Fruit fly (Drosophila melanogaster) whole organism, embryonic: ENCODE data around the gene CCDC53.
A peak's percentile ranks its signal among the peaks of the same experiment; 100 is the strongest.

Experiments
- CG10366 ChIP-seq: fragments of 200-800 bp; sonication (Bioruptor generic); IDR thresholded peaks from 2 replicates; pipeline ENCODE4 v1.3.6; 2022; ENCODE audit warnings: missing biosample characterization, missing genetic modification characterization
- CG10959 ChIP-seq: fragments of 200-800 bp; sonication (Bioruptor generic); IDR thresholded peaks from 2 replicates; pipeline ENCODE4 v1.3.6; 2022; ENCODE audit warnings: missing biosample characterization, missing genetic modification characterization
- CG12104 ChIP-seq: fragments of 200-800 bp; sonication (Bioruptor generic); optimal IDR thresholded peaks from 3 replicates; lab custom pipeline; 2016; ENCODE audit warnings: missing biosample characterization, missing genetic modification characterization
- CG12299 ChIP-seq: fragments of 200-800 bp; sonication (Bioruptor generic); optimal IDR thresholded peaks from 2 replicates; lab custom pipeline; 2018; ENCODE audit warnings: missing biosample characterization, mild to moderate bottlenecking, missing genetic modification characterization
- CG13123 ChIP-seq: fragments of 200-800 bp; sonication (Bioruptor generic); optimal IDR thresholded peaks from 2 replicates; lab custom pipeline; 2016; ENCODE audit warnings: missing biosample characterization, missing genetic modification characterization
- CG13775 ChIP-seq: fragments of 200-800 bp; sonication (Bioruptor generic); optimal IDR thresholded peaks from 3 replicates; lab custom pipeline; 2017; ENCODE audit warnings: missing biosample characterization, mild to moderate bottlenecking, missing genetic modification characterization
- CG15696 ChIP-seq: fragments of 200-800 bp; sonication (Bioruptor generic); optimal IDR thresholded peaks from 2 replicates; lab custom pipeline; 2019; ENCODE audit warnings: missing biosample characterization, mild to moderate bottlenecking, missing genetic modification characterization, moderate library complexity
- CG16815 ChIP-seq: fragments of 200-800 bp; sonication (Bioruptor generic); optimal IDR thresholded peaks from 3 replicates; lab custom pipeline; 2017; ENCODE audit warnings: missing biosample characterization, mild to moderate bottlenecking, missing genetic modification characterization
- CG17385 ChIP-seq: fragments of 200-800 bp; sonication (Bioruptor generic); optimal IDR thresholded peaks from 3 replicates; lab custom pipeline; 2018; ENCODE audit warnings: missing biosample characterization, mild to moderate bottlenecking, missing genetic modification characterization
- CG18619 ChIP-seq: fragments of 200-800 bp; sonication (Bioruptor generic); optimal IDR thresholded peaks from 3 replicates; lab custom pipeline; 2017; ENCODE audit warnings: missing biosample characterization, mild to moderate bottlenecking, missing genetic modification characterization
- CG2678 ChIP-seq: fragments of 200-800 bp; sonication (Bioruptor generic); optimal IDR thresholded peaks from 3 replicates; lab custom pipeline; 2019; ENCODE audit warnings: missing biosample characterization, mild to moderate bottlenecking, missing genetic modification characterization, moderate library complexity
- CG31224 ChIP-seq: fragments of 200-800 bp; sonication (Bioruptor generic); IDR thresholded peaks from 2 replicates; pipeline ENCODE4 v1.3.6; 2022; ENCODE audit warnings: missing biosample characterization, missing genetic modification characterization
- CG43689 ChIP-seq: fragments of 200-800 bp; sonication (Bioruptor generic); IDR thresholded peaks from 2 replicates; pipeline ENCODE4 v1.3.6; 2022; ENCODE audit warnings: missing biosample characterization, missing genetic modification characterization
- CG4424 ChIP-seq: fragments of 200-800 bp; sonication (Bioruptor generic); optimal IDR thresholded peaks from 3 replicates; lab custom pipeline; 2016; ENCODE audit warnings: missing biosample characterization, missing genetic modification characterization
- CG4730 ChIP-seq: fragments of 200-800 bp; sonication (Bioruptor generic); IDR thresholded peaks from 2 replicates; pipeline ENCODE4 v1.3.6; 2022; ENCODE audit warnings: missing biosample characterization, missing genetic modification characterization
- CG7786 ChIP-seq: fragments of 200-800 bp; sonication (Bioruptor generic); optimal IDR thresholded peaks from 2 replicates; lab custom pipeline; 2016; ENCODE audit warnings: missing biosample characterization, missing genetic modification characterization
- CG8478 ChIP-seq: fragments of >200 bp; optimal IDR thresholded peaks from 2 replicates; lab custom pipeline; 2018
- CG8765 ChIP-seq: fragments of 200-800 bp; sonication (Bioruptor generic); IDR thresholded peaks from 2 replicates; pipeline ENCODE4 v1.3.6; 2022; ENCODE audit warnings: missing biosample characterization, missing genetic modification characterization
- CG9797 ChIP-seq: fragments of 200-800 bp; sonication (Bioruptor generic); optimal IDR thresholded peaks from 3 replicates; lab custom pipeline; 2018; ENCODE audit warnings: missing biosample characterization, mild to moderate bottlenecking, missing genetic modification characterization
- CTCF ChIP-seq: fragments of 200-800 bp; sonication (Bioruptor generic); optimal IDR thresholded peaks from 2 replicates; lab custom pipeline; 2017; ENCODE audit warnings: missing biosample characterization, mild to moderate bottlenecking, missing genetic modification characterization, moderate library complexity
- CoRest ChIP-seq: fragments of 200-800 bp; sonication (Bioruptor generic); optimal IDR thresholded peaks from 3 replicates; lab custom pipeline; 2018; ENCODE audit warnings: missing biosample characterization, mild to moderate bottlenecking, missing genetic modification characterization, moderate library complexity
- Dll ChIP-seq: fragments of 200-800 bp; sonication (Bioruptor generic); IDR thresholded peaks from 4 replicates; pipeline ENCODE4 v1.3.6; 2022; ENCODE audit warnings: missing biosample characterization, missing genetic modification characterization; ENCODE audit not compliant: partially characterized antibody
- Drgx ChIP-seq: fragments of 200-800 bp; sonication (Bioruptor generic); IDR thresholded peaks from 2 replicates; pipeline ENCODE4 v1.3.6; 2022; ENCODE audit warnings: missing biosample characterization, missing genetic modification characterization
- Gsc ChIP-seq: fragments of 200-800 bp; sonication (Bioruptor generic); IDR thresholded peaks from 2 replicates; pipeline ENCODE4 v1.3.6; 2022; ENCODE audit warnings: missing biosample characterization, missing genetic modification characterization
- Gug ChIP-seq: fragments of 200-800 bp; sonication (Bioruptor generic); IDR thresholded peaks from 4 replicates; pipeline ENCODE4 v1.3.6; 2022; ENCODE audit warnings: missing biosample characterization, missing genetic modification characterization
- HLHmδ ChIP-seq: fragments of 200-800 bp; sonication (Bioruptor generic); optimal IDR thresholded peaks from 2 replicates; lab custom pipeline; 2018; ENCODE audit warnings: missing biosample characterization, mild to moderate bottlenecking, missing genetic modification characterization, moderate library complexity
- Hey ChIP-seq: fragments of 200-800 bp; sonication (Bioruptor generic); optimal IDR thresholded peaks from 3 replicates; lab custom pipeline; 2018; ENCODE audit warnings: missing biosample characterization, mild to moderate bottlenecking, missing genetic modification characterization
- MESR4 ChIP-seq: fragments of 200-800 bp; sonication (Bioruptor generic); optimal IDR thresholded peaks from 2 replicates; lab custom pipeline; 2018; ENCODE audit warnings: missing biosample characterization, mild to moderate bottlenecking, missing genetic modification characterization, moderate library complexity
- NC2α ChIP-seq: fragments of 200-800 bp; sonication (Bioruptor generic); optimal IDR thresholded peaks from 2 replicates; lab custom pipeline; 2016; ENCODE audit warnings: missing biosample characterization, missing genetic modification characterization
- NC2β ChIP-seq: fragments of 200-800 bp; sonication (Bioruptor generic); optimal IDR thresholded peaks from 2 replicates; lab custom pipeline; 2016; ENCODE audit warnings: missing biosample characterization, missing genetic modification characterization
- Neu2 ChIP-seq: fragments of 200-800 bp; sonication (Bioruptor generic); optimal IDR thresholded peaks from 3 replicates; lab custom pipeline; 2016; ENCODE audit warnings: missing biosample characterization, missing genetic modification characterization, borderline replicate concordance
- Rfx ChIP-seq: fragments of 200-800 bp; sonication (Bioruptor generic); IDR thresholded peaks from 2 replicates; pipeline ENCODE4 v1.3.6; 2022; ENCODE audit warnings: missing biosample characterization, missing genetic modification characterization
- Rx ChIP-seq: fragments of 200-800 bp; sonication (Bioruptor generic); IDR thresholded peaks from 2 replicates; pipeline ENCODE4 v1.3.6; 2022; ENCODE audit warnings: missing biosample characterization, missing genetic modification characterization
- Side ChIP-seq: fragments of 200-800 bp; sonication (Bioruptor generic); optimal IDR thresholded peaks from 2 replicates; lab custom pipeline; 2016; ENCODE audit warnings: missing biosample characterization, missing genetic modification characterization
- Sox102F ChIP-seq: fragments of 200-800 bp; sonication (Bioruptor generic); optimal IDR thresholded peaks from 2 replicates; lab custom pipeline; 2018; ENCODE audit warnings: missing biosample characterization, mild to moderate bottlenecking, missing genetic modification characterization, moderate library complexity
- Vsx1 ChIP-seq: fragments of 200-800 bp; sonication (Bioruptor generic); optimal IDR thresholded peaks from 2 replicates; lab custom pipeline; 2017; ENCODE audit warnings: missing biosample characterization, mild to moderate bottlenecking, missing genetic modification characterization, missing genetic modification reagents
- Xrp1 ChIP-seq: fragments of 200-800 bp; sonication (Bioruptor generic); IDR thresholded peaks from 2 replicates; pipeline ENCODE4 v1.3.6; 2022; ENCODE audit warnings: missing biosample characterization, missing genetic modification characterization
- cato ChIP-seq: fragments of 200-800 bp; sonication (Bioruptor generic); optimal IDR thresholded peaks from 2 replicates; lab custom pipeline; 2016; ENCODE audit warnings: missing biosample characterization, missing genetic modification characterization, borderline replicate concordance
- crc ChIP-seq: fragments of 200-800 bp; sonication (Bioruptor generic); optimal IDR thresholded peaks from 2 replicates; lab custom pipeline; 2016; ENCODE audit warnings: missing biosample characterization, missing genetic modification characterization
- dm ChIP-seq: fragments of 200-800 bp; sonication (Bioruptor generic); optimal IDR thresholded peaks from 3 replicates; lab custom pipeline; 2016; ENCODE audit warnings: missing biosample characterization, missing genetic modification characterization
- ewg ChIP-seq: fragments of 200-800 bp; sonication (Bioruptor generic); optimal IDR thresholded peaks from 3 replicates; lab custom pipeline; 2017; ENCODE audit warnings: mild to moderate bottlenecking, missing biosample characterization, missing genetic modification reagents, missing genetic modification characterization
- gce ChIP-seq: fragments of 200-800 bp; sonication (Bioruptor generic); IDR thresholded peaks from 3 replicates; pipeline ENCODE4 v1.3.6; 2022; ENCODE audit warnings: missing biosample characterization, missing genetic modification characterization
- grn ChIP-seq: fragments of 200-800 bp; sonication (Bioruptor generic); optimal IDR thresholded peaks from 3 replicates; lab custom pipeline; 2017; ENCODE audit warnings: missing biosample characterization, missing genetic modification characterization
- h ChIP-seq: fragments of >200 bp; optimal IDR thresholded peaks from 2 replicates; lab custom pipeline; 2017
- peb ChIP-seq: fragments of 200-800 bp; sonication (Bioruptor generic); IDR thresholded peaks from 2 replicates; pipeline ENCODE4 v1.3.6; 2022; ENCODE audit warnings: missing biosample characterization, missing genetic modification characterization
- pho ChIP-seq: fragments of 200-800 bp; sonication (Bioruptor generic); optimal IDR thresholded peaks from 2 replicates; lab custom pipeline; 2016; ENCODE audit warnings: missing biosample characterization, missing genetic modification characterization
- psq ChIP-seq: fragments of 200-800 bp; sonication (Bioruptor generic); optimal IDR thresholded peaks from 2 replicates; lab custom pipeline; 2017; ENCODE audit warnings: missing biosample characterization, missing genetic modification characterization
- sens ChIP-seq: fragments of 200-800 bp; sonication (Bioruptor generic); peaks from one replicate; lab custom pipeline; 2016; ENCODE audit warnings: missing biosample characterization, missing genetic modification characterization
- twi ChIP-seq: fragments of 200-800 bp; optimal IDR thresholded peaks from 2 replicates; lab custom pipeline; 2019; ENCODE audit warnings: missing biosample characterization, mild to moderate bottlenecking, missing genetic modification characterization, moderate library complexity
- z ChIP-seq: fragments of 200-800 bp; sonication (Bioruptor generic); IDR thresholded peaks from 3 replicates; pipeline ENCODE4 v1.3.6; 2022; ENCODE audit warnings: missing biosample characterization, missing genetic modification characterization

CCDC53 gene

dm6 chr2L:8001694-8002627 lies 38.9 kb upstream of the CCDC53 start (continued):
- TF ChIP-seq CG10366 (GFP tag; lab: Robert Waterston, UW) (peak; percentile 70), CG13775 (peak; percentile 88), dm (peak; percentile 65), Gug (GFP tag; lab: Robert Waterston, UW) (peak; percentile 86), CG16815 (GFP tag; lab: Kevin White, UChicago) (peak; percentile 84), CG8765 (GFP tag; lab: Robert Waterston, UW) (no peak), ewg (peak; percentile 73), CG12104 (GFP tag; lab: Kevin White, UChicago) (peak; percentile 90), CG43689 (GFP tag; lab: Robert Waterston, UW) (no peak), Neu2 (GFP tag; lab: Kevin White, UChicago) (no peak), twi (tag; lab: Kevin White, UChicago) (peak; percentile 70), CG18619 (GFP tag; lab: Kevin White, UChicago) (peak; percentile 88), MESR4 (no peak), CG10959 (GFP tag; lab: Robert Waterston, UW) (peak; percentile 40; the same call in 1 of the 2 replicates), cato (GFP tag; lab: Kevin White, UChicago) (peak; percentile 73), CG12299 (peak; percentile 63), peb (peak; percentile 66), CTCF (peak; percentile 48), CG17385 (GFP tag; lab: Kevin White, UChicago) (peak; percentile 87), Dll (no peak), Xrp1 (peak; percentile 87), HLHmδ (GFP tag; lab: Kevin White, UChicago) (no peak), psq (GFP tag; lab: Kevin White, UChicago) (peak; percentile 52), Gsc (GFP tag; lab: Robert Waterston, UW) (no peak), z (GFP tag; lab: Robert Waterston, UW) (no peak), NC2β (GFP tag; lab: Kevin White, UChicago) (peak; percentile 80), h (lab: Kevin White, UChicago) (no peak), gce (GFP tag; lab: Robert Waterston, UW) (0 out of 3 replicates have a peak, but pooled peaks have one; percentile 41), sens (GFP tag; lab: Kevin White, UChicago) (peak; percentile 95), CG4424 (GFP tag; lab: Kevin White, UChicago) (peak; percentile 93), Vsx1 (peak; percentile 80), CG15696 (tag; lab: Kevin White, UChicago) (peak; percentile 78), Side (GFP tag; lab: Kevin White, UChicago) (peak; percentile 82), CG7786 (GFP tag; lab: Kevin White, UChicago) (peak; percentile 83), CoRest (tag; lab: Kevin White, UChicago) (peak; percentile 93), Rx (GFP tag; lab: Robert Waterston, UW) (no peak; the same call in 1 of the 2 replicates), NC2α (peak; percentile 54), grn (GFP tag; lab: Kevin White, UChicago) (peak; percentile 78), pho (GFP tag; lab: Kevin White, UChicago) (peak; percentile 84), CG2678 (tag; lab: Kevin White, UChicago) (peak; percentile 95), crc (GFP tag; lab: Kevin White, UChicago) (peak; percentile 69), Rfx (GFP tag; lab: Robert Waterston, UW) (peak; percentile 78), CG13123 (GFP tag; lab: Kevin White, UChicago) (peak; percentile 44), CG4730 (GFP tag; lab: Robert Waterston, UW) (peak; percentile 81), Hey (peak; percentile 13), Drgx (GFP tag; lab: Robert Waterston, UW) (peak; percentile 91), Sox102F (GFP tag; lab: Kevin White, UChicago) (peak; percentile 80), CG31224 (GFP tag; lab: Robert Waterston, UW) (peak; percentile 62), CG9797 (GFP tag; lab: Kevin White, UChicago) (peak; percentile 4), CG8478 (no peak)
